Fruit fly (Drosophila melanogaster) whole organism, adult: Measurements from ENCODE around the gene aop.

Source experiments
- CG11617 ChIP-seq: fragments of 200-800 bp; sonication (Bioruptor generic); optimal IDR thresholded peaks from 2 replicates; lab custom pipeline; 2017; ENCODE audit warnings: mild to moderate bottlenecking, missing biosample characterization, missing genetic modification reagents, missing genetic modification characterization
- CG12768 ChIP-seq: fragments of 200-800 bp; sonication (Bioruptor generic); optimal IDR thresholded peaks from 2 replicates; lab custom pipeline; 2017; ENCODE audit warnings: missing biosample characterization, missing genetic modification characterization, mild to moderate bottlenecking, moderate library complexity, missing genetic modification reagents
- CG14711 ChIP-seq: fragments of 200-800 bp; sonication (Bioruptor generic); optimal IDR thresholded peaks from 2 replicates; lab custom pipeline; 2018; ENCODE audit warnings: missing biosample characterization, mild to moderate bottlenecking, missing genetic modification characterization, moderate library complexity
- CG1620 ChIP-seq: fragments of 200-800 bp; sonication (Bioruptor generic); optimal IDR thresholded peaks from 2 replicates; lab custom pipeline; 2016; ENCODE audit warnings: missing biosample characterization, missing genetic modification characterization
- CG33017 ChIP-seq: fragments of 200-800 bp; sonication (Bioruptor generic); optimal IDR thresholded peaks from 2 replicates; lab custom pipeline; 2018; ENCODE audit warnings: missing biosample characterization, mild to moderate bottlenecking, missing genetic modification characterization, moderate library complexity
- CG5204 ChIP-seq: fragments of 200-800 bp; sonication (Bioruptor generic); optimal IDR thresholded peaks from 2 replicates; lab custom pipeline; 2016; ENCODE audit warnings: missing biosample characterization, missing genetic modification characterization
- CG7045 ChIP-seq: fragments of 200-800 bp; sonication (Bioruptor generic); optimal IDR thresholded peaks from 2 replicates; lab custom pipeline; 2017; ENCODE audit warnings: missing biosample characterization, mild to moderate bottlenecking, missing genetic modification characterization
- CG7101 ChIP-seq: fragments of 200-800 bp; sonication (Bioruptor generic); optimal IDR thresholded peaks from 2 replicates; lab custom pipeline; 2018; ENCODE audit warnings: missing biosample characterization, mild to moderate bottlenecking, missing genetic modification characterization, moderate library complexity
- Clk ChIP-seq: fragments of 200-800 bp; sonication (Bioruptor generic); optimal IDR thresholded peaks from 2 replicates; lab custom pipeline; 2017; ENCODE audit warnings: missing biosample characterization, missing genetic modification characterization
- Crg-1 ChIP-seq: fragments of 200-800 bp; sonication (Bioruptor generic); optimal IDR thresholded peaks from 2 replicates; lab custom pipeline; 2016; ENCODE audit warnings: missing biosample characterization, missing genetic modification characterization
- Hr96 ChIP-seq: fragments of 200-800 bp; sonication (Bioruptor generic); optimal IDR thresholded peaks from 2 replicates; lab custom pipeline; 2016; ENCODE audit warnings: missing biosample characterization, missing genetic modification characterization
- Mnt ChIP-seq: fragments of 200-800 bp; sonication (Bioruptor generic); optimal IDR thresholded peaks from 2 replicates; lab custom pipeline; 2016; ENCODE audit warnings: missing biosample characterization, mild to moderate bottlenecking, missing genetic modification characterization
- bab1 ChIP-seq: fragments of 200-800 bp; sonication (Bioruptor generic); optimal IDR thresholded peaks from 3 replicates; lab custom pipeline; 2019; ENCODE audit warnings: missing biosample characterization, mild to moderate bottlenecking, missing genetic modification characterization, moderate library complexity
- cic ChIP-seq: fragments of 200-800 bp; sonication (Bioruptor generic); optimal IDR thresholded peaks from 2 replicates; lab custom pipeline; 2017; ENCODE audit warnings: missing biosample characterization, mild to moderate bottlenecking, missing genetic modification characterization, moderate library complexity
- cnc ChIP-seq, 2 experiments: fragments of >200 bp; optimal IDR thresholded peaks; 2 replicates each; lab custom pipeline; 2017
- kay ChIP-seq: fragments of 200-800 bp; sonication (Bioruptor generic); peaks from one replicate; lab custom pipeline; 2016; ENCODE audit warnings: missing biosample characterization, missing genetic modification characterization, borderline replicate concordance
- ovo ChIP-seq: fragments of 200-800 bp; sonication (Bioruptor generic); optimal IDR thresholded peaks from 2 replicates; lab custom pipeline; 2016; ENCODE audit warnings: missing biosample characterization, missing genetic modification characterization
- pad ChIP-seq: fragments of 200-800 bp; sonication (Bioruptor generic); optimal IDR thresholded peaks from 3 replicates; lab custom pipeline; 2017; ENCODE audit warnings: missing biosample characterization, missing genetic modification characterization, mild to moderate bottlenecking, moderate library complexity, missing genetic modification reagents
- tj ChIP-seq: fragments of 200-800 bp; sonication (Bioruptor generic); optimal IDR thresholded peaks from 3 replicates; lab custom pipeline; 2017; ENCODE audit warnings: missing biosample characterization, mild to moderate bottlenecking, missing genetic modification characterization, moderate library complexity
- toe ChIP-seq: fragments of 200-800 bp; sonication (Bioruptor generic); optimal IDR thresholded peaks from 2 replicates; lab custom pipeline; 2016; ENCODE audit warnings: missing biosample characterization, missing genetic modification characterization

Gene aop

dm6 chr2L:2175090-2175830, 3.3 kb downstream of the aop start:
- TF ChIP-seq Hr96: no peak
- peak; percentile 97 for TF ChIP-seq kay (GFP tag; lab: Kevin White, UChicago)
- no peak for TF ChIP-seq Crg-1 (GFP tag; lab: Kevin White, UChicago)
- TF ChIP-seq CG33017 (tag; lab: Kevin White, UChicago): peak; percentile 46
- TF ChIP-seq CG1620 (GFP tag; lab: Kevin White, UChicago): no peak
- no peak for TF ChIP-seq cnc (optimal IDR thresholded peaks at IDR 0.05; lab: Kevin White, UChicago)
- TF ChIP-seq pad (GFP tag; lab: Kevin White, UChicago): peak; percentile 55
- TF ChIP-seq tj (GFP tag; lab: Kevin White, UChicago): peak; percentile 99
- peak; percentile 11 for TF ChIP-seq CG14711 (tag; lab: Kevin White, UChicago)
- no peak for TF ChIP-seq CG7045
- TF ChIP-seq CG7101 (tag; lab: Kevin White, UChicago): no peak
- TF ChIP-seq bab1 (GFP tag; lab: Kevin White, UChicago): no peak
- no peak for TF ChIP-seq CG11617 (GFP tag; lab: Kevin White, UChicago)
- peak; percentile 30 for TF ChIP-seq ovo
- TF ChIP-seq toe (GFP tag; lab: Kevin White, UChicago): no peak
- TF ChIP-seq cic: peak; percentile 62
- peak; percentile 17 for TF ChIP-seq CG12768
- peak; percentile 89 for TF ChIP-seq Mnt (GFP tag; lab: Kevin White, UChicago)
- TF ChIP-seq Clk (GFP tag; lab: Kevin White, UChicago): no peak
- no peak for TF ChIP-seq CG5204

dm6 chr2L:2173604-2174003, 5.0 kb downstream of the aop start:
- TF ChIP-seq ovo (no peak), cic (no peak), pad (GFP tag; lab: Kevin White, UChicago) (no peak), Hr96 (no peak), kay (GFP tag; lab: Kevin White, UChicago) (no peak), CG1620 (GFP tag; lab: Kevin White, UChicago) (no peak), Mnt (GFP tag; lab: Kevin White, UChicago) (no peak), bab1 (GFP tag; lab: Kevin White, UChicago) (no peak), CG33017 (tag; lab: Kevin White, UChicago) (no peak), Crg-1 (GFP tag; lab: Kevin White, UChicago) (no peak), CG11617 (GFP tag; lab: Kevin White, UChicago) (no peak), CG14711 (tag; lab: Kevin White, UChicago) (no peak), CG7101 (tag; lab: Kevin White, UChicago) (no peak), Clk (GFP tag; lab: Kevin White, UChicago) (no peak), tj (GFP tag; lab: Kevin White, UChicago) (no peak), CG5204 (no peak), toe (GFP tag; lab: Kevin White, UChicago) (no peak), cnc (optimal IDR thresholded peaks at IDR 0.05; lab: Kevin White, UChicago) (no peak), CG12768 (no peak)

- no peak for TF ChIP-seq kay (GFP tag; lab: Kevin White, UChicago)
- no peak for TF ChIP-seq CG14711 (tag; lab: Kevin White, UChicago)
- no peak for TF ChIP-seq CG12768
- no peak for TF ChIP-seq CG5204
- no peak for TF ChIP-seq Crg-1 (GFP tag; lab: Kevin White, UChicago)
- TF ChIP-seq Hr96: no peak
- TF ChIP-seq toe (GFP tag; lab: Kevin White, UChicago): no peak
- no peak for TF ChIP-seq CG7101 (tag; lab: Kevin White, UChicago)
- no peak for TF ChIP-seq ovo
- no peak for TF ChIP-seq tj (GFP tag; lab: Kevin White, UChicago)
- no peak for TF ChIP-seq CG7045
- no peak for TF ChIP-seq CG1620 (GFP tag; lab: Kevin White, UChicago)
- TF ChIP-seq Clk (GFP tag; lab: Kevin White, UChicago): no peak
- no peak for TF ChIP-seq CG33017 (tag; lab: Kevin White, UChicago)
- no peak for TF ChIP-seq pad (GFP tag; lab: Kevin White, UChicago)
- no peak for TF ChIP-seq cic
Measured at dm6 chr2L:2173191-2173590, 5.4 kb downstream of the aop start.

dm6 chr2L:2172460-2173121, 6.0 kb downstream of the aop start:
- TF ChIP-seq CG12768 (no peak), CG5204 (no peak), ovo (peak; percentile 9)

- no peak for TF ChIP-seq Crg-1 (GFP tag; lab: Kevin White, UChicago)
- peak; percentile 39 for TF ChIP-seq Mnt (GFP tag; lab: Kevin White, UChicago)
- peak; percentile 42 for TF ChIP-seq tj (GFP tag; lab: Kevin White, UChicago)
- no peak for TF ChIP-seq CG33017 (tag; lab: Kevin White, UChicago)
- no peak for TF ChIP-seq bab1 (GFP tag; lab: Kevin White, UChicago)
- TF ChIP-seq pad (GFP tag; lab: Kevin White, UChicago): no peak
- TF ChIP-seq CG12768: peak; percentile 16
- TF ChIP-seq CG11617 (GFP tag; lab: Kevin White, UChicago): peak; percentile 35
- no peak for TF ChIP-seq cnc (optimal IDR thresholded peaks at IDR 0.05; lab: Kevin White, UChicago)
- TF ChIP-seq CG7045: no peak
- TF ChIP-seq Hr96: no peak
- peak; percentile 70 for TF ChIP-seq kay (GFP tag; lab: Kevin White, UChicago)
- peak; percentile 29 for TF ChIP-seq CG7101 (tag; lab: Kevin White, UChicago)
- TF ChIP-seq CG5204: no peak
- peak; percentile 27 for TF ChIP-seq ovo
- TF ChIP-seq Clk (GFP tag; lab: Kevin White, UChicago): no peak
- no peak for TF ChIP-seq CG1620 (GFP tag; lab: Kevin White, UChicago)
- peak; percentile 93 for TF ChIP-seq cic
- no peak for TF ChIP-seq toe (GFP tag; lab: Kevin White, UChicago)
- no peak for TF ChIP-seq CG14711 (tag; lab: Kevin White, UChicago)
Measured at dm6 chr2L:2171366-2172078, 7.0 kb downstream of the aop start.
